Fruit fly (Drosophila melanogaster) whole organism, adult: ENCODE results near the gene HP1b.
A peak's percentile ranks its signal among the peaks of the same experiment; 100 is the strongest.

Experiments
- CG11617 ChIP-seq: fragments of 200-800 bp; sonication (Bioruptor generic); optimal IDR thresholded peaks from 2 replicates; lab custom pipeline; 2017; ENCODE audit warnings: mild to moderate bottlenecking, missing biosample characterization, missing genetic modification reagents, missing genetic modification characterization
- CG12768 ChIP-seq: fragments of 200-800 bp; sonication (Bioruptor generic); optimal IDR thresholded peaks from 2 replicates; lab custom pipeline; 2017; ENCODE audit warnings: missing biosample characterization, missing genetic modification characterization, mild to moderate bottlenecking, moderate library complexity, missing genetic modification reagents
- CG14711 ChIP-seq: fragments of 200-800 bp; sonication (Bioruptor generic); optimal IDR thresholded peaks from 2 replicates; lab custom pipeline; 2018; ENCODE audit warnings: missing biosample characterization, mild to moderate bottlenecking, missing genetic modification characterization, moderate library complexity
- CG1620 ChIP-seq: fragments of 200-800 bp; sonication (Bioruptor generic); optimal IDR thresholded peaks from 2 replicates; lab custom pipeline; 2016; ENCODE audit warnings: missing biosample characterization, missing genetic modification characterization
- CG33017 ChIP-seq: fragments of 200-800 bp; sonication (Bioruptor generic); optimal IDR thresholded peaks from 2 replicates; lab custom pipeline; 2018; ENCODE audit warnings: missing biosample characterization, mild to moderate bottlenecking, missing genetic modification characterization, moderate library complexity
- CG5204 ChIP-seq: fragments of 200-800 bp; sonication (Bioruptor generic); optimal IDR thresholded peaks from 2 replicates; lab custom pipeline; 2016; ENCODE audit warnings: missing biosample characterization, missing genetic modification characterization
- CG7045 ChIP-seq: fragments of 200-800 bp; sonication (Bioruptor generic); optimal IDR thresholded peaks from 2 replicates; lab custom pipeline; 2017; ENCODE audit warnings: missing biosample characterization, mild to moderate bottlenecking, missing genetic modification characterization
- CG7101 ChIP-seq: fragments of 200-800 bp; sonication (Bioruptor generic); optimal IDR thresholded peaks from 2 replicates; lab custom pipeline; 2018; ENCODE audit warnings: missing biosample characterization, mild to moderate bottlenecking, missing genetic modification characterization, moderate library complexity
- Clk ChIP-seq: fragments of 200-800 bp; sonication (Bioruptor generic); optimal IDR thresholded peaks from 2 replicates; lab custom pipeline; 2017; ENCODE audit warnings: missing biosample characterization, missing genetic modification characterization
- Crg-1 ChIP-seq: fragments of 200-800 bp; sonication (Bioruptor generic); optimal IDR thresholded peaks from 2 replicates; lab custom pipeline; 2016; ENCODE audit warnings: missing biosample characterization, missing genetic modification characterization
- Hr96 ChIP-seq: fragments of 200-800 bp; sonication (Bioruptor generic); optimal IDR thresholded peaks from 2 replicates; lab custom pipeline; 2016; ENCODE audit warnings: missing biosample characterization, missing genetic modification characterization
- Mnt ChIP-seq: fragments of 200-800 bp; sonication (Bioruptor generic); optimal IDR thresholded peaks from 2 replicates; lab custom pipeline; 2016; ENCODE audit warnings: missing biosample characterization, mild to moderate bottlenecking, missing genetic modification characterization
- bab1 ChIP-seq: fragments of 200-800 bp; sonication (Bioruptor generic); optimal IDR thresholded peaks from 3 replicates; lab custom pipeline; 2019; ENCODE audit warnings: missing biosample characterization, mild to moderate bottlenecking, missing genetic modification characterization, moderate library complexity
- cic ChIP-seq: fragments of 200-800 bp; sonication (Bioruptor generic); optimal IDR thresholded peaks from 2 replicates; lab custom pipeline; 2017; ENCODE audit warnings: missing biosample characterization, mild to moderate bottlenecking, missing genetic modification characterization, moderate library complexity
- cnc ChIP-seq, 2 experiments: fragments of >200 bp; optimal IDR thresholded peaks; 2 replicates each; lab custom pipeline; 2017
- kay ChIP-seq: fragments of 200-800 bp; sonication (Bioruptor generic); peaks from one replicate; lab custom pipeline; 2016; ENCODE audit warnings: missing biosample characterization, missing genetic modification characterization, borderline replicate concordance
- ovo ChIP-seq: fragments of 200-800 bp; sonication (Bioruptor generic); optimal IDR thresholded peaks from 2 replicates; lab custom pipeline; 2016; ENCODE audit warnings: missing biosample characterization, missing genetic modification characterization
- pad ChIP-seq: fragments of 200-800 bp; sonication (Bioruptor generic); optimal IDR thresholded peaks from 3 replicates; lab custom pipeline; 2017; ENCODE audit warnings: missing biosample characterization, missing genetic modification characterization, mild to moderate bottlenecking, moderate library complexity, missing genetic modification reagents
- tj ChIP-seq: fragments of 200-800 bp; sonication (Bioruptor generic); optimal IDR thresholded peaks from 3 replicates; lab custom pipeline; 2017; ENCODE audit warnings: missing biosample characterization, mild to moderate bottlenecking, missing genetic modification characterization, moderate library complexity
- toe ChIP-seq: fragments of 200-800 bp; sonication (Bioruptor generic); optimal IDR thresholded peaks from 2 replicates; lab custom pipeline; 2016; ENCODE audit warnings: missing biosample characterization, missing genetic modification characterization

The HP1b gene

dm6 chrX:9066802-9067489, 13.9 kb upstream of the HP1b start:
- no peak for TF ChIP-seq CG1620 (GFP tag; lab: Kevin White, UChicago)
- no peak for TF ChIP-seq kay

- TF ChIP-seq CG7101 (tag; lab: Kevin White, UChicago): no peak
- no peak for TF ChIP-seq CG7045 (GFP tag; lab: Kevin White, UChicago)
- peak; percentile 17 for TF ChIP-seq bab1 (GFP tag; lab: Kevin White, UChicago)
- peak; percentile 11 for TF ChIP-seq CG1620 (GFP tag; lab: Kevin White, UChicago)
- TF ChIP-seq Crg-1 (GFP tag; lab: Kevin White, UChicago): no peak
- no peak for TF ChIP-seq CG33017 (tag; lab: Kevin White, UChicago)
- TF ChIP-seq pad (GFP tag; lab: Kevin White, UChicago): no peak
- no peak for TF ChIP-seq CG14711 (tag; lab: Kevin White, UChicago)
- TF ChIP-seq kay: no peak
- no peak for TF ChIP-seq cnc (optimal IDR thresholded peaks at IDR 0.05; lab: Kevin White, UChicago)
- TF ChIP-seq tj: peak; percentile 14
- no peak for TF ChIP-seq ovo
- TF ChIP-seq Clk (GFP tag; lab: Kevin White, UChicago): no peak
- no peak for TF ChIP-seq Mnt (GFP tag; lab: Kevin White, UChicago)
- TF ChIP-seq cic (GFP tag; lab: Kevin White, UChicago): no peak
- no peak for TF ChIP-seq CG5204
These were observed 12.9 kb upstream of the HP1b start, which contains the start of gene CG15365 for dm6 chrX:9067754-9068477. TSS of gene CG15365 (minus strand) at chrX:9067983.

dm6 chrX:9068822-9069221, 12.0 kb upstream of the HP1b start:
- TF ChIP-seq toe (GFP tag; lab: Kevin White, UChicago): no peak
- TF ChIP-seq CG12768 (GFP tag; lab: Kevin White, UChicago): no peak
- no peak for TF ChIP-seq CG1620 (GFP tag; lab: Kevin White, UChicago)
- no peak for TF ChIP-seq Hr96 (GFP tag; lab: Kevin White, UChicago)
- TF ChIP-seq Mnt (GFP tag; lab: Kevin White, UChicago): no peak
- no peak for TF ChIP-seq kay
- TF ChIP-seq ovo: no peak
- TF ChIP-seq cic (GFP tag; lab: Kevin White, UChicago): no peak
- TF ChIP-seq CG11617 (GFP tag; lab: Kevin White, UChicago): no peak
- no peak for TF ChIP-seq CG14711 (tag; lab: Kevin White, UChicago)
- no peak for TF ChIP-seq CG5204
- no peak for TF ChIP-seq CG7101 (tag; lab: Kevin White, UChicago)
- no peak for TF ChIP-seq tj

- no peak for TF ChIP-seq pad (GFP tag; lab: Kevin White, UChicago)
- no peak for TF ChIP-seq Crg-1 (GFP tag; lab: Kevin White, UChicago)
- no peak for TF ChIP-seq bab1 (GFP tag; lab: Kevin White, UChicago)
These were observed 9.6 kb upstream of the HP1b start, which contains the start of gene CG10970 for dm6 chrX:9071308-9071707. TSS of gene CG10970 (minus strand) at chrX:9071408.

dm6 chrX:9074040-9074439, 6.8 kb upstream of the HP1b start:
- TF ChIP-seq kay (no peak), tj (no peak), CG7101 (tag; lab: Kevin White, UChicago) (no peak), Mnt (GFP tag; lab: Kevin White, UChicago) (no peak), CG14711 (tag; lab: Kevin White, UChicago) (no peak), CG12768 (GFP tag; lab: Kevin White, UChicago) (no peak), CG1620 (GFP tag; lab: Kevin White, UChicago) (no peak), Hr96 (GFP tag; lab: Kevin White, UChicago) (no peak), Clk (GFP tag; lab: Kevin White, UChicago) (no peak)

dm6 chrX:9075641-9076324, 5.1 kb upstream of the HP1b start:
- TF ChIP-seq kay (peak; percentile 33), CG7101 (tag; lab: Kevin White, UChicago) (peak; percentile 1), CG12768 (GFP tag; lab: Kevin White, UChicago) (no peak), toe (GFP tag; lab: Kevin White, UChicago) (peak; percentile 11), Crg-1 (GFP tag; lab: Kevin White, UChicago) (no peak), Mnt (GFP tag; lab: Kevin White, UChicago) (peak; percentile 25), CG1620 (GFP tag; lab: Kevin White, UChicago) (peak; percentile 32)
